Worm (Caenorhabditis elegans) whole organism, late embryonic: Measurements from ENCODE around the gene F39G3.4.

Source experiments
- C08G9.2 ChIP-seq: sonication (generic microtip); optimal IDR thresholded peaks from 2 replicates; lab custom pipeline; 2016; ENCODE audit warnings: mild to moderate bottlenecking, missing genetic modification characterization, moderate library complexity, missing compliant biosample characterization
- C38D4.7 ChIP-seq: fragments of 200-800 bp; sonication (Bioruptor generic); optimal IDR thresholded peaks from 2 replicates; lab custom pipeline; 2018; ENCODE audit warnings: mild to moderate bottlenecking, missing genetic modification characterization, moderate library complexity, missing compliant biosample characterization
- F13H6.1 ChIP-seq: sonication (generic microtip); optimal IDR thresholded peaks from 2 replicates; lab custom pipeline; 2016; ENCODE audit warnings: missing genetic modification characterization, missing compliant biosample characterization
- T23F11.4 ChIP-seq: fragments of 200-800 bp; sonication (Bioruptor generic); optimal IDR thresholded peaks from 2 replicates; lab custom pipeline; 2018; ENCODE audit warnings: mild to moderate bottlenecking, missing genetic modification characterization, missing compliant biosample characterization
- ama-1 ChIP-seq: fragments of 150-350 bp; optimal IDR thresholded peaks from 2 replicates; lab custom pipeline; 2014
- ceh-14 ChIP-seq: sonication (generic microtip); optimal IDR thresholded peaks from 2 replicates; lab custom pipeline; 2016; ENCODE audit warnings: missing genotype, missing genetic modification characterization, missing compliant biosample characterization
- ceh-2 ChIP-seq: sonication (generic microtip); optimal IDR thresholded peaks from 2 replicates; lab custom pipeline; 2016; ENCODE audit warnings: missing genotype, missing genetic modification characterization, missing compliant biosample characterization
- ceh-22 ChIP-seq: sonication (generic microtip); optimal IDR thresholded peaks from 2 replicates; lab custom pipeline; 2017; ENCODE audit warnings: missing biosample characterization, missing genetic modification characterization
- ceh-24 ChIP-seq: sonication (generic microtip); optimal IDR thresholded peaks from 2 replicates; lab custom pipeline; 2016; ENCODE audit warnings: mild to moderate bottlenecking, missing genetic modification characterization, missing compliant biosample characterization
- ceh-30 ChIP-seq: fragments of 150-350 bp; optimal IDR thresholded peaks from 2 replicates; lab custom pipeline; 2014; ENCODE audit warnings: missing biosample characterization, missing genetic modification characterization
- ceh-48 ChIP-seq: sonication (generic microtip); optimal IDR thresholded peaks from 2 replicates; lab custom pipeline; 2016; ENCODE audit warnings: missing genetic modification characterization, inconsistent platforms, missing compliant biosample characterization
- ceh-9 ChIP-seq: sonication (generic microtip); optimal IDR thresholded peaks from 2 replicates; lab custom pipeline; 2016; ENCODE audit warnings: mild to moderate bottlenecking, missing genetic modification characterization, inconsistent platforms, missing compliant biosample characterization
- che-1 ChIP-seq: sonication (generic microtip); optimal IDR thresholded peaks from 2 replicates; lab custom pipeline; 2016; ENCODE audit warnings: mild to moderate bottlenecking, missing genetic modification characterization, missing compliant biosample characterization
- dmd-4 ChIP-seq: sonication (generic microtip); optimal IDR thresholded peaks from 2 replicates; lab custom pipeline; 2016; ENCODE audit warnings: borderline replicate concordance, missing genetic modification characterization, missing compliant biosample characterization
- dve-1 ChIP-seq: sonication (generic microtip); optimal IDR thresholded peaks from 2 replicates; lab custom pipeline; 2017; ENCODE audit warnings: antibody characterized with exemption, mild to moderate bottlenecking, missing genetic modification characterization, missing compliant biosample characterization
- elt-2 ChIP-seq: sonication (generic microtip); optimal IDR thresholded peaks from 2 replicates; lab custom pipeline; 2016; ENCODE audit warnings: missing genetic modification reagents, missing genetic modification characterization, missing compliant biosample characterization
- elt-4 ChIP-seq: sonication (generic microtip); optimal IDR thresholded peaks from 2 replicates; lab custom pipeline; 2016; ENCODE audit warnings: missing genetic modification characterization, missing compliant biosample characterization
- ets-4 ChIP-seq: sonication (generic microtip); optimal IDR thresholded peaks from 2 replicates; lab custom pipeline; 2016; ENCODE audit warnings: missing genetic modification characterization, missing compliant biosample characterization
- eyg-1 ChIP-seq: sonication (generic microtip); optimal IDR thresholded peaks from 2 replicates; lab custom pipeline; 2016; ENCODE audit warnings: missing genotype, missing genetic modification characterization, missing compliant biosample characterization
- fkh-6 ChIP-seq: sonication (generic microtip); optimal IDR thresholded peaks from 2 replicates; lab custom pipeline; 2016; ENCODE audit warnings: missing genetic modification characterization, missing compliant biosample characterization
- gmeb-2 ChIP-seq: sonication (generic microtip); optimal IDR thresholded peaks from 2 replicates; lab custom pipeline; 2016; ENCODE audit warnings: missing genetic modification characterization, inconsistent platforms, missing compliant biosample characterization
- hlh-8 ChIP-seq: sonication (generic microtip); optimal IDR thresholded peaks from 2 replicates; lab custom pipeline; 2016; ENCODE audit warnings: missing genotype, missing genetic modification characterization, missing compliant biosample characterization
- madf-2 ChIP-seq: sonication (generic microtip); optimal IDR thresholded peaks from 2 replicates; lab custom pipeline; 2017; ENCODE audit warnings: missing genetic modification characterization, missing compliant biosample characterization
- mec-3 ChIP-seq: sonication (generic microtip); optimal IDR thresholded peaks from 2 replicates; lab custom pipeline; 2016; ENCODE audit warnings: borderline replicate concordance, missing genetic modification characterization, missing compliant biosample characterization
- nfya-1 ChIP-seq: sonication (generic microtip); optimal IDR thresholded peaks from 2 replicates; lab custom pipeline; 2017; ENCODE audit warnings: missing genetic modification characterization, mild to moderate bottlenecking, missing compliant biosample characterization, antibody characterized with exemption, moderate library complexity
- nhr-232 ChIP-seq: sonication (generic microtip); optimal IDR thresholded peaks from 2 replicates; lab custom pipeline; 2016; ENCODE audit warnings: missing genetic modification characterization, missing compliant biosample characterization
- npax-4 ChIP-seq: sonication (generic microtip); optimal IDR thresholded peaks from 2 replicates; lab custom pipeline; 2016; ENCODE audit warnings: missing genetic modification characterization, missing compliant biosample characterization
- pag-3 ChIP-seq: sonication (generic microtip); optimal IDR thresholded peaks from 2 replicates; lab custom pipeline; 2016; ENCODE audit warnings: missing compliant biosample characterization, missing genetic modification characterization, borderline replicate concordance
- pat-9 ChIP-seq: fragments of 200-800 bp; sonication (Bioruptor generic); optimal IDR thresholded peaks from 2 replicates; lab custom pipeline; 2018; ENCODE audit warnings: mild to moderate bottlenecking, missing genetic modification characterization, moderate library complexity, missing compliant biosample characterization
- pha-2 ChIP-seq: sonication (generic microtip); optimal IDR thresholded peaks from 2 replicates; lab custom pipeline; 2017; ENCODE audit warnings: mild to moderate bottlenecking, missing genetic modification characterization, missing compliant biosample characterization
- pha-4 ChIP-seq: fragments of 150-350 bp; optimal IDR thresholded peaks from 2 replicates; lab custom pipeline; 2018; ENCODE audit warnings: missing biosample characterization, missing genetic modification reagents, missing genetic modification characterization
- pqm-1 ChIP-seq: sonication (generic microtip); optimal IDR thresholded peaks from 2 replicates; lab custom pipeline; 2016; ENCODE audit warnings: missing genetic modification characterization, missing compliant biosample characterization
- ref-2 ChIP-seq: sonication (generic microtip); optimal IDR thresholded peaks from 2 replicates; lab custom pipeline; 2016; ENCODE audit warnings: missing genetic modification characterization, missing compliant biosample characterization
- rnt-1 ChIP-seq: sonication (generic microtip); optimal IDR thresholded peaks from 2 replicates; lab custom pipeline; 2016; ENCODE audit warnings: missing genetic modification characterization, missing compliant biosample characterization
- sdc-2 ChIP-seq: sonication (generic microtip); optimal IDR thresholded peaks from 2 replicates; lab custom pipeline; 2016; ENCODE audit warnings: missing genotype, missing genetic modification characterization, missing compliant biosample characterization
- tbx-2 ChIP-seq: sonication (generic microtip); optimal IDR thresholded peaks from 2 replicates; lab custom pipeline; 2016; ENCODE audit warnings: missing genetic modification characterization, missing compliant biosample characterization
- tbx-7 ChIP-seq: sonication (generic microtip); optimal IDR thresholded peaks from 2 replicates; lab custom pipeline; 2016; ENCODE audit warnings: missing genotype, missing genetic modification characterization, missing compliant biosample characterization
- unc-86 ChIP-seq: sonication (generic microtip); optimal IDR thresholded peaks from 2 replicates; lab custom pipeline; 2016; ENCODE audit warnings: missing genetic modification characterization, missing compliant biosample characterization

The F39G3.4 gene

ce11 chrV:4694466-4695092 lies 30.0 kb upstream of the F39G3.4 start:
- TF ChIP-seq unc-86 (tag; lab: Kevin White, UChicago), result no peak
- TF ChIP-seq ceh-9 (tag; lab: Kevin White, UChicago), result no peak
- no peak for TF ChIP-seq tbx-7
- no peak for TF ChIP-seq elt-2 (tag; lab: Kevin White, UChicago)
- TF ChIP-seq ceh-24 (tag; lab: Kevin White, UChicago), result no peak
- TF ChIP-seq F13H6.1 (tag; lab: Kevin White, UChicago), result no peak
- no peak for TF ChIP-seq dmd-4 (tag; lab: Kevin White, UChicago)
- TF ChIP-seq ets-4 (tag; lab: Kevin White, UChicago), result no peak
- TF ChIP-seq pag-3, result no peak
- TF ChIP-seq sdc-2 (tag; lab: Kevin White, UChicago), result no peak
- TF ChIP-seq ceh-48 (tag; lab: Kevin White, UChicago), result no peak
- no peak for TF ChIP-seq ceh-14
- no peak for TF ChIP-seq T23F11.4 (GFP tag; lab: Kevin White, UChicago)
- no peak for TF ChIP-seq pha-2 (tag; lab: Kevin White, UChicago)
- no peak for TF ChIP-seq npax-4 (tag; lab: Kevin White, UChicago)

- TF ChIP-seq fkh-6, result no peak
- TF ChIP-seq eyg-1, result no peak
- TF ChIP-seq ceh-24 (tag; lab: Kevin White, UChicago), result no peak
- TF ChIP-seq hlh-8 (tag; lab: Kevin White, UChicago), result no peak
- no peak for TF ChIP-seq rnt-1 (tag; lab: Kevin White, UChicago)
- no peak for TF ChIP-seq elt-4
- TF ChIP-seq ets-4 (tag; lab: Kevin White, UChicago), result no peak
- no peak for TF ChIP-seq pag-3
- TF ChIP-seq madf-2, result no peak
- no peak for TF ChIP-seq ama-1 (lab: Kevin White, UChicago)
- TF ChIP-seq C38D4.7 (GFP tag; lab: Kevin White, UChicago), result no peak
- TF ChIP-seq, all 69 proteins: peak for 0
These were observed 25.9 kb upstream of the F39G3.4 start for ce11 chrV:4698675-4699074.

DNA sequence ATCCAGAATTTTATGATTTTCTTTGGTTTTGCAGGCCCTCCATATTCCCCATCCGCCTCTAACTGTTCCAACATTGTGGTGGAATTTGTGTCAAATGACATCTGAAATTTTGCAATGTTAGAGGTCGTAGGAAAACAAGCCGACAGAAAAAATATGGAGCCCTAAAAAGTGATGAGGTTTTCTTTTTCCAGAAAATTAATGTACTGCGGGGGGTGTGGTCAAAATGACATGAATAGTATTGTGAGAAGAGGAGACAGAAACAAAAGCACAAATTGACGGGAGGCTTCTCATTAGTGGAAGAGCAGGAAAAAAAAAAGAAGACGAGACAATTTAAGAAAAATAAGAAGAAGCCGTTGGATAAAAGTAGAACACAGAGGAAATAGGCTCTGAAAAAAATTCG lies 24.4 kb upstream of the F39G3.4 start, which contains the start of gene ZC266.1:
Gene ZC266.1, minus strand, starts transcription at position 101 of the 400 bp plus-strand sequence.
- no peak for TF ChIP-seq nfya-1 (tag; lab: Kevin White, UChicago)
- TF ChIP-seq pat-9 (tag; lab: Kevin White, UChicago), result no peak
- TF ChIP-seq ceh-2 (tag; lab: Kevin White, UChicago), result no peak
- no peak for TF ChIP-seq ceh-14
- no peak for TF ChIP-seq nhr-232 (tag; lab: Kevin White, UChicago)
- TF ChIP-seq elt-2 (tag; lab: Kevin White, UChicago), result no peak
- no peak for TF ChIP-seq che-1 (tag; lab: Kevin White, UChicago)
- TF ChIP-seq T23F11.4 (GFP tag; lab: Kevin White, UChicago), result no peak
- no peak for TF ChIP-seq ceh-22

- TF ChIP-seq dve-1, result no peak
- TF ChIP-seq rnt-1 (tag; lab: Kevin White, UChicago), result no peak
- TF ChIP-seq pqm-1 (tag; lab: Kevin White, UChicago), result no peak
- TF ChIP-seq unc-86 (tag; lab: Kevin White, UChicago), result no peak
- no peak for TF ChIP-seq ceh-30 (tag; lab: Kevin White, UChicago)
- no peak for TF ChIP-seq gmeb-2 (tag; lab: Kevin White, UChicago)
- TF ChIP-seq C08G9.2 (tag; lab: Kevin White, UChicago), result no peak
- no peak for TF ChIP-seq ceh-2 (tag; lab: Kevin White, UChicago)
- no peak for TF ChIP-seq tbx-2 (tag; lab: Kevin White, UChicago)
- no peak for TF ChIP-seq mec-3 (tag; lab: Kevin White, UChicago)
- no peak for TF ChIP-seq elt-2 (tag; lab: Kevin White, UChicago)
- no peak for TF ChIP-seq madf-2
- no peak for TF ChIP-seq ref-2 (tag; lab: Kevin White, UChicago)
- TF ChIP-seq pha-4 (tag; lab: Kevin White, UChicago), result no peak
- no peak for TF ChIP-seq dmd-4 (tag; lab: Kevin White, UChicago)
- TF ChIP-seq T23F11.4 (GFP tag; lab: Kevin White, UChicago), result no peak
- TF ChIP-seq, all 69 proteins: peak for 0
These were observed 16.9 kb upstream of the F39G3.4 start for ce11 chrV:4707646-4708045.
